Fruit fly (Drosophila melanogaster): ENCODE measurements around the gene Kcmf1.

dm6 chr3R:9019689-9020138 lies 5.0 kb upstream of the Kcmf1 start, which contains the start of gene tgo:
- TF ChIP-seq CTCF (optimal IDR thresholded peaks at IDR 0.05): peak; percentile 15 to 47
- TF ChIP-seq CG8478 (optimal IDR thresholded peaks at IDR 0.05): no peak

All from S2 (cell line).